Worm (Caenorhabditis elegans): Measurements from ENCODE around the gene srx-122.

- no peak for TF ChIP-seq sox-4 (tag; optimal IDR thresholded peaks at IDR 0.05)
- no peak for TF ChIP-seq unc-86 (tag; optimal IDR thresholded peaks at IDR 0.05)
- no peak for TF ChIP-seq ama-1 (optimal IDR thresholded peaks at IDR 0.05)
- TF ChIP-seq nhr-11 (tag; optimal IDR thresholded peaks at IDR 0.05): no peak
- TF ChIP-seq C38D4.7 (GFP tag; optimal IDR thresholded peaks at IDR 0.05): no peak
- no peak for TF ChIP-seq ceh-6 (GFP tag; optimal IDR thresholded peaks at IDR 0.05)
- no peak for TF ChIP-seq ztf-16 (tag; optimal IDR thresholded peaks at IDR 0.05)
- TF ChIP-seq odd-2 (tag; optimal IDR thresholded peaks at IDR 0.05): no peak
- no peak for TF ChIP-seq nfya-1 (tag; optimal IDR thresholded peaks at IDR 0.05)
- TF ChIP-seq rnt-1 (tag; optimal IDR thresholded peaks at IDR 0.05): no peak
Observed at ce11 chrV:3289267-3289666, 8.4 kb downstream of the srx-122 start, which contains the start of gene F35F10.6.
